Fruit fly (Drosophila melanogaster) Kc167 (cell line): ENCODE results near the gene PLCXD.

ENCODE experiments used
- Myc ChIP-seq: fragments of >200 bp; optimal IDR thresholded peaks from 2 replicates; lab custom pipeline; 2017; ENCODE audit warnings: missing external identifiers
- Sin3A ChIP-seq: fragments of >200 bp; optimal IDR thresholded peaks from 2 replicates; lab custom pipeline; 2018; ENCODE audit warnings: missing external identifiers
- h ChIP-seq: fragments of >200 bp; optimal IDR thresholded peaks from 3 replicates; lab custom pipeline; 2018; ENCODE audit warnings: missing external identifiers
- insv ChIP-seq: fragments of >200 bp; optimal IDR thresholded peaks from 3 replicates; lab custom pipeline; 2018; ENCODE audit warnings: missing external identifiers
- psq ChIP-seq: fragments of >200 bp; optimal IDR thresholded peaks from 2 replicates; lab custom pipeline; 2017; ENCODE audit warnings: missing external identifiers
- ttk ChIP-seq: sonication (Bioruptor generic); optimal IDR thresholded peaks from 2 replicates; lab custom pipeline; 2017; ENCODE audit warnings: missing external identifiers

Gene PLCXD

dm6 chr2L:12010100-12010876, 38.9 kb upstream of the PLCXD start:
- TF ChIP-seq psq (lab: Kevin White, UChicago) (no peak), Myc (lab: Kevin White, UChicago) (no peak), insv (lab: Kevin White, UChicago) (no peak)

dm6 chr2L:12010877-12011666, 38.1 kb upstream of the PLCXD start:
- TF ChIP-seq insv (lab: Kevin White, UChicago) (no peak), Sin3A (no peak), psq (lab: Kevin White, UChicago) (no peak), Myc (lab: Kevin White, UChicago) (no peak), h (no peak), ttk (lab: Kevin White, UChicago) (no peak)

- TF ChIP-seq Myc (lab: Kevin White, UChicago), result no peak
Measured at dm6 chr2L:12011682-12012655, 37.2 kb upstream of the PLCXD start.

- TF ChIP-seq ttk (lab: Kevin White, UChicago) (no peak), Sin3A (no peak), h (no peak), Myc (lab: Kevin White, UChicago) (no peak), psq (lab: Kevin White, UChicago) (no peak), insv (lab: Kevin White, UChicago) (no peak)
Measured at dm6 chr2L:12013243-12013642, 36.0 kb upstream of the PLCXD start.

dm6 chr2L:12013741-12014393, 35.4 kb upstream of the PLCXD start:
- TF ChIP-seq psq (lab: Kevin White, UChicago), result no peak
- TF ChIP-seq ttk (lab: Kevin White, UChicago), result no peak
- TF ChIP-seq h, result no peak
- no peak for TF ChIP-seq Myc (lab: Kevin White, UChicago)
- TF ChIP-seq Sin3A, result no peak
- TF ChIP-seq insv (lab: Kevin White, UChicago), result no peak

dm6 chr2L:12020735-12021134, 28.5 kb upstream of the PLCXD start, which contains the start of gene Wdr81:
Wdr81 (minus strand) TSS chr2L:12020960.
- TF ChIP-seq Sin3A (no peak), ttk (lab: Kevin White, UChicago) (no peak), psq (lab: Kevin White, UChicago) (no peak), Myc (lab: Kevin White, UChicago) (no peak), insv (lab: Kevin White, UChicago) (no peak), h (no peak)

dm6 chr2L:12021193-12021592, 28.0 kb upstream of the PLCXD start:
- TF ChIP-seq Myc (lab: Kevin White, UChicago) (no peak), ttk (lab: Kevin White, UChicago) (no peak), Sin3A (no peak), psq (lab: Kevin White, UChicago) (no peak), insv (lab: Kevin White, UChicago) (no peak), h (no peak)

dm6 chr2L:12024104-12024503, 25.1 kb upstream of the PLCXD start:
- TF ChIP-seq h (no peak), ttk (lab: Kevin White, UChicago) (no peak), insv (lab: Kevin White, UChicago) (no peak), Myc (lab: Kevin White, UChicago) (no peak), Sin3A (no peak), psq (lab: Kevin White, UChicago) (no peak)

- TF ChIP-seq h (no peak), Sin3A (no peak), insv (lab: Kevin White, UChicago) (no peak), Myc (lab: Kevin White, UChicago) (no peak), psq (lab: Kevin White, UChicago) (no peak), ttk (lab: Kevin White, UChicago) (no peak)
Measured at dm6 chr2L:12025505-12025904, 23.7 kb upstream of the PLCXD start.

- no peak for TF ChIP-seq psq (lab: Kevin White, UChicago)
- TF ChIP-seq insv (lab: Kevin White, UChicago), result no peak
- TF ChIP-seq ttk (lab: Kevin White, UChicago), result no peak
- no peak for TF ChIP-seq Sin3A
- no peak for TF ChIP-seq h
- no peak for TF ChIP-seq Myc (lab: Kevin White, UChicago)
Measured at dm6 chr2L:12026458-12027431, 22.5 kb upstream of the PLCXD start.
